Fruit fly (Drosophila melanogaster) whole organism: ENCODE measurements around the gene ND-B14.5A.

ENCODE experiments used
- CG8478 ChIP-seq: fragments of >200 bp; optimal IDR thresholded peaks from 2 replicates; lab custom pipeline; 2018; ENCODE audit warnings: inconsistent platforms
- Dll ChIP-seq: fragments of >200 bp; optimal IDR thresholded peaks from 2 replicates; lab custom pipeline; 2017
- EcR ChIP-seq, 2 experiments: fragments of >200 bp; optimal IDR thresholded peaks; 2 replicates each; lab custom pipeline; 2017; ENCODE audit warnings: missing biosample characterization in 2 of 2, missing genetic modification characterization in 2 of 2, missing genetic modification reagents in 2 of 2
- pan ChIP-seq: fragments of >200 bp; optimal IDR thresholded peaks from 2 replicates; lab custom pipeline; 2017
- psq ChIP-seq: fragments of >200 bp; optimal IDR thresholded peaks from 2 replicates; lab custom pipeline; 2017
- usp ChIP-seq: fragments of >200 bp; optimal IDR thresholded peaks from 2 replicates; lab custom pipeline; 2017; ENCODE audit warnings: missing biosample characterization, missing genetic modification characterization, mixed read lengths

The ND-B14.5A gene

DNA sequence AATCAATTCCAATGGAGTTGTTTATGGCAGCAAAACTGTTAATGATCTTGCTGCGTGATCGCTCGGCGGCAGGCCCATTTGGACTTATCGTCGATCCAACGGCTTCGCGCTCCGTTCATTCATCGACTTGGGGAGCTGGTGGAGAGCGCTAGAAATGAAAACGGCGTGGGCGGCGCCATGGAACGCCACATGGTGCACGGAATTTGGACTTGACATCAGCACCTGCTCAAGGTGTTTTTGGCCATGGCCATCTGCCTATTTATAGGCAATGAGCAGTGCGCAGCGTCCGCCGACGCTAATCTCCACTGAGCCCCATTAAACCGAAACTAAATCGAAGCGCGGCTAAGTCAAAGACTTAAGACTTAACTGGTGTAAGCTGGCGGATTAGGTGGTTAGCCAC, 46.1 kb downstream of the ND-B14.5A start:
- TF ChIP-seq Dll (lab: Kevin White, UChicago) (no peak), pan (no peak), psq (lab: Kevin White, UChicago) (no peak), EcR (GFP tag; optimal IDR thresholded peaks at IDR 0.05; lab: Kevin White, UChicago) (no peak), CG8478 (no peak), usp (GFP tag; lab: Kevin White, UChicago) (no peak)

dm6 chrX:2219246-2219645, 46.9 kb downstream of the ND-B14.5A start:
- no peak for TF ChIP-seq psq (lab: Kevin White, UChicago)
- no peak for TF ChIP-seq CG8478
- no peak for TF ChIP-seq usp (GFP tag; lab: Kevin White, UChicago)
- TF ChIP-seq pan: no peak
- TF ChIP-seq Dll (lab: Kevin White, UChicago): no peak
- no peak for TF ChIP-seq EcR (GFP tag; optimal IDR thresholded peaks at IDR 0.05; lab: Kevin White, UChicago)

DNA sequence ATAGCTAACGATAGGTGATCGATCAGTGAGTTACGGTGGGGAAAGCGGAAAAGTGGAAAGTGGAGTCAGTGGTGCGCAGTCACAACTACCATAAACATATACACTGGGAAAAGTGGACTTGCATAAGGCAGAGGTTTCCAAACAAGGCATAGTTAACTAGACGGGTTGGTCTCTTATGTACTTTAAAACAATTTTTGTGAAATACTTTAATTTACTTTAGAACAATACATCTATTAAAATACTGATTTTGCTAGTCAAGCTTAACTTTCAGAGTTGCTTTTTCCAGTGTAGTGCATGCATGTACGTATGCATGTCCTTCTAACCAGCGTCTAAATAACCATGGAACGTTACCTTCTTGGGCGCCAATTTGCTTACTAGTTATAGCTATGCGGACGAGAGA, 47.6 kb downstream of the ND-B14.5A start:
- no peak for TF ChIP-seq usp (GFP tag; lab: Kevin White, UChicago)
- no peak for TF ChIP-seq EcR (GFP tag; optimal IDR thresholded peaks at IDR 0.05; lab: Kevin White, UChicago)
- no peak for TF ChIP-seq pan
- no peak for TF ChIP-seq Dll (lab: Kevin White, UChicago)
- no peak for TF ChIP-seq CG8478
- no peak for TF ChIP-seq psq (lab: Kevin White, UChicago)

DNA sequence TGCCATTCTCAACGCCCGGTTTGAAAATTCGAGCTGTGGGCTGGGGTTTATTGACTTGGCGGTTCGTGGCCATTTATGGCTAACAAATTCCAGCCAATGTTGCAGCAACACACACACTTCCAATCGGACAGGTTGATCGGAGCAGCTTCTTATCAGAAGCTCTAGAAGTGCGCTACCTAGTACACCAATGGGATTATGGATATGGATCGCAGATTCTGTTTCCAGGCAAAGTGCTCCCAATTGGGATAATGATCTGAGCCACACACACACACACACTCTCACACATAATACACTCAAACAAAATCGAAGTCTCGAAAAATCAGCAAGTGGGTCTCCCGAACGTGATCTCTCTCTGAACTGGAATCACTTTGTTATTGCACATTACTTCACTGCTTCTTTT, 49.3 kb downstream of the ND-B14.5A start:
- TF ChIP-seq EcR (GFP tag; optimal IDR thresholded peaks at IDR 0.05; lab: Kevin White, UChicago): no peak
- no peak for TF ChIP-seq CG8478
- TF ChIP-seq psq (lab: Kevin White, UChicago): no peak
- TF ChIP-seq usp (GFP tag; lab: Kevin White, UChicago): no peak
- TF ChIP-seq pan: no peak

DNA sequence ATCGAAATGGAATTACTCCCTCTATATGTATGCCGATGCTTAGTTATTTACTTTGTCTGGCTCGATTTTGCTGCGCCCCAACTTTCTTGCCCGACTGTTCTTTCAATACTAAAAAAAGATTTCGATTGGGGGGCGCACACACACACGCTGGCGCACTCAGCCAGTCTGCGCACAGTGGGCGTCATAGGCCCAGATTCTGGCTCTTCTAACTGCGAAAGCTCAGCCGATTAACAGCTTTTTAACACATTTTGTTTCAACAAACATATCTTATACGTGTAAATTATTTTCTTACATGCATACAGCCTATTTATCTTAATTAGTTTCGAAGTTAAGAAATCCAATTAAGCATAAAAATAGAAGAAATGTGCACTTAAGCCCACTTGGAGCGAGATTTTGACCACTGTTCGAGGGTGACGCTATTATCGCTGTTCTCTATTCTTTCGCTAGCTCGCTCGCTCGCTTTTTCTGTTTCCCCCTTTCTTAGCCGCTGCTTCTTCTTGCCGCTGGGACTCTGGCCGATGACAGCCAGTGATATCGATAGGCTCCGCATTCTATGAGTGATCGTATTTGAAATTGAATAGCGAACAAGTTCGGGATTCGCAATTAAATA, 50.0 kb downstream of the ND-B14.5A start, which contains the start of gene Vinc:
TSS of gene Vinc (minus strand) at position 387 of the 610 bp plus-strand sequence.
- TF ChIP-seq EcR (GFP tag; optimal IDR thresholded peaks at IDR 0.05; lab: Kevin White, UChicago) (no peak), Dll (lab: Kevin White, UChicago) (no peak), usp (GFP tag; lab: Kevin White, UChicago) (no peak), CG8478 (no peak), pan (no peak), psq (lab: Kevin White, UChicago) (no peak)
